Worm (Caenorhabditis elegans) whole organism, early embryonic: ENCODE data around the gene ptr-9.

Experiments
- F13C5.2 ChIP-seq: sonication (generic microtip); optimal IDR thresholded peaks from 2 replicates; lab custom pipeline; 2017; ENCODE audit warnings: mild to moderate bottlenecking, missing genetic modification characterization, inconsistent platforms, missing compliant biosample characterization
- ama-1 ChIP-seq: fragments of 150-350 bp; optimal IDR thresholded peaks from 2 replicates; lab custom pipeline; 2014
- ceh-13 ChIP-seq: fragments of 200-800 bp; sonication (Bioruptor generic); optimal IDR thresholded peaks from 2 replicates; lab custom pipeline; 2018; ENCODE audit warnings: mild to moderate bottlenecking, missing genetic modification characterization, missing compliant biosample characterization
- ceh-36 ChIP-seq: sonication (generic microtip); optimal IDR thresholded peaks from 2 replicates; lab custom pipeline; 2016; ENCODE audit warnings: missing genetic modification characterization, inconsistent platforms, missing compliant biosample characterization
- ets-7 ChIP-seq: sonication (generic microtip); optimal IDR thresholded peaks from 2 replicates; lab custom pipeline; 2016; ENCODE audit warnings: missing genotype, missing genetic modification characterization, missing compliant biosample characterization
- flt-1 ChIP-seq: fragments of 200-800 bp; sonication (Bioruptor generic); IDR thresholded peaks from 2 replicates; pipeline ENCODE4 v1.3.6; 2022; ENCODE audit warnings: missing genetic modification characterization, missing compliant biosample characterization
- hmbx-1 ChIP-seq: sonication (generic microtip); optimal IDR thresholded peaks from 2 replicates; lab custom pipeline; 2016; ENCODE audit warnings: mild to moderate bottlenecking, missing genetic modification characterization, missing compliant biosample characterization
- hmg-4 ChIP-seq: fragments of 200-800 bp; sonication (Bioruptor generic); optimal IDR thresholded peaks from 2 replicates; lab custom pipeline; 2018; ENCODE audit warnings: mild to moderate bottlenecking, missing genetic modification characterization, missing compliant biosample characterization
- pes-1 ChIP-seq: fragments of 200-800 bp; sonication (Bioruptor generic); IDR thresholded peaks from 2 replicates; pipeline ENCODE4 v1.3.6; 2022; ENCODE audit warnings: missing genetic modification reagents, missing genetic modification characterization, missing compliant biosample characterization
- scrt-1 ChIP-seq: fragments of 200-800 bp; sonication (Bioruptor generic); IDR thresholded peaks from 2 replicates; pipeline ENCODE4 v1.3.6; 2022; ENCODE audit warnings: missing genetic modification characterization, missing compliant biosample characterization
- sea-1 ChIP-seq: fragments of 200-800 bp; sonication (Bioruptor generic); conservative IDR thresholded peaks from 2 replicates; pipeline ENCODE4 v1.3.6; 2022; ENCODE audit warnings: missing genetic modification characterization, missing compliant biosample characterization
- tbx-37 ChIP-seq: fragments of 200-800 bp; sonication (Bioruptor generic); conservative IDR thresholded peaks from 2 replicates; pipeline ENCODE4 v1.3.6; 2022; ENCODE audit warnings: missing genetic modification reagents, missing genetic modification characterization, missing compliant biosample characterization
- tra-4 ChIP-seq: sonication (generic microtip); optimal IDR thresholded peaks from 2 replicates; lab custom pipeline; 2017; ENCODE audit warnings: missing genetic modification characterization, missing compliant biosample characterization

- TF ChIP-seq ama-1, result no peak
- no peak for TF ChIP-seq sea-1
- no peak for TF ChIP-seq ets-7 (tag; lab: Kevin White, UChicago)
- TF ChIP-seq tra-4 (tag; lab: Kevin White, UChicago), result no peak
- TF ChIP-seq tbx-37, result no peak
- TF ChIP-seq hmbx-1, result no peak
- TF ChIP-seq F13C5.2 (tag; lab: Kevin White, UChicago), result no peak
- TF ChIP-seq ceh-13 (GFP tag; lab: Kevin White, UChicago), result no peak
- TF ChIP-seq hmg-4 (GFP tag; lab: Kevin White, UChicago), result no peak
- no peak for TF ChIP-seq ceh-36 (tag; lab: Kevin White, UChicago)
- TF ChIP-seq flt-1 (GFP tag; lab: Robert Waterston, UW), result no peak
- TF ChIP-seq scrt-1, result no peak
- no peak for TF ChIP-seq pes-1
Observed at ce11 chrIII:9115745-9116144, 45.7 kb downstream of the ptr-9 start.
